Fruit fly (Drosophila melanogaster) ovary, adult (tissue): ENCODE results near the gene CG44215.

ENCODE experiments used
- CG17801 ChIP-seq: fragments of 200-800 bp; optimal IDR thresholded peaks from 2 replicates; lab custom pipeline; 2019; ENCODE audit warnings: missing biosample characterization, mild to moderate bottlenecking, missing genetic modification characterization, moderate library complexity; ENCODE audit not compliant: partially characterized antibody

Gene CG44215

dm6 chr3R:14108158-14108921 is 45.9 kb downstream of the CG44215 start, which contains the start of gene CG12402:
Gene CG12402 (minus strand): TSS chr3R:14108321.
- no peak for TF ChIP-seq CG17801 (GFP tag; lab: Kevin White, UChicago)

dm6 chr3R:14107597-14107996 is 46.6 kb downstream of the CG44215 start:
- no peak for TF ChIP-seq CG17801 (GFP tag; lab: Kevin White, UChicago)
